Fruit fly (Drosophila melanogaster) whole organism, embryonic: ENCODE data around the gene Spc105R.

Experiments used
- Ada2b ChIP-seq: fragments of 200-800 bp; sonication (Bioruptor generic); IDR thresholded peaks from 2 replicates; pipeline ENCODE4 v1.3.6; 2022; ENCODE audit warnings: missing biosample characterization, missing genetic modification characterization
- C15 ChIP-seq: fragments of 200-800 bp; sonication (Bioruptor generic); IDR thresholded peaks from 3 replicates; pipeline ENCODE4 v1.3.6; 2022; ENCODE audit warnings: missing biosample characterization, missing genetic modification characterization
- CG11085 ChIP-seq: fragments of 200-800 bp; sonication (Bioruptor generic); IDR thresholded peaks from 2 replicates; pipeline ENCODE4 v1.3.6; 2022; ENCODE audit warnings: missing biosample characterization, missing genetic modification characterization
- CG11560 ChIP-seq: fragments of 200-800 bp; sonication (Bioruptor generic); IDR thresholded peaks from 3 replicates; pipeline ENCODE4 v1.3.6; 2022; ENCODE audit warnings: missing biosample characterization, missing genetic modification characterization
- CG14860 ChIP-seq: fragments of 200-800 bp; sonication (Bioruptor generic); IDR thresholded peaks from 3 replicates; pipeline ENCODE4 v1.3.6; 2022; ENCODE audit warnings: missing biosample characterization, missing genetic modification characterization; ENCODE audit not compliant: partially characterized antibody
- CG15696 ChIP-seq: fragments of 200-800 bp; sonication (Bioruptor generic); optimal IDR thresholded peaks from 2 replicates; lab custom pipeline; 2019; ENCODE audit warnings: missing biosample characterization, mild to moderate bottlenecking, missing genetic modification characterization, moderate library complexity
- CG17912 ChIP-seq: fragments of 200-800 bp; sonication (Bioruptor generic); optimal IDR thresholded peaks from 2 replicates; lab custom pipeline; 2018; ENCODE audit warnings: missing biosample characterization, mild to moderate bottlenecking, missing genetic modification characterization
- CG18262 ChIP-seq: fragments of 200-800 bp; optimal IDR thresholded peaks from 3 replicates; lab custom pipeline; 2019; ENCODE audit warnings: missing biosample characterization, mild to moderate bottlenecking, missing genetic modification characterization, moderate library complexity
- CG2889 ChIP-seq: fragments of 200-800 bp; sonication (Bioruptor generic); IDR thresholded peaks from 3 replicates; pipeline ENCODE4 v1.3.6; 2022; ENCODE audit warnings: missing biosample characterization, missing genetic modification characterization
- CG30403 ChIP-seq: fragments of 200-800 bp; sonication (Bioruptor generic); optimal IDR thresholded peaks from 3 replicates; lab custom pipeline; 2016; ENCODE audit warnings: missing biosample characterization, missing genetic modification characterization
- CG3995 ChIP-seq: fragments of 200-800 bp; sonication (Bioruptor generic); optimal IDR thresholded peaks from 3 replicates; lab custom pipeline; 2016; ENCODE audit warnings: missing biosample characterization, missing genetic modification characterization
- CG4424 ChIP-seq: fragments of 200-800 bp; sonication (Bioruptor generic); optimal IDR thresholded peaks from 3 replicates; lab custom pipeline; 2016; ENCODE audit warnings: missing biosample characterization, missing genetic modification characterization
- CG6254 ChIP-seq: fragments of 200-800 bp; sonication (Bioruptor generic); optimal IDR thresholded peaks from 3 replicates; lab custom pipeline; 2017; ENCODE audit warnings: mild to moderate bottlenecking, missing biosample characterization, missing genetic modification reagents, missing genetic modification characterization
- CG7745 ChIP-seq: fragments of 200-800 bp; sonication (Bioruptor generic); optimal IDR thresholded peaks from 2 replicates; lab custom pipeline; 2018; ENCODE audit warnings: missing biosample characterization, mild to moderate bottlenecking, missing genetic modification characterization, moderate library complexity
- CG8924 ChIP-seq: fragments of 200-800 bp; optimal IDR thresholded peaks from 3 replicates; lab custom pipeline; 2019; ENCODE audit warnings: missing biosample characterization, mild to moderate bottlenecking, missing genetic modification characterization, moderate library complexity
- CG9609 ChIP-seq: fragments of 200-800 bp; sonication (Bioruptor generic); optimal IDR thresholded peaks from 3 replicates; lab custom pipeline; 2016; ENCODE audit warnings: missing biosample characterization, missing genetic modification characterization
- Dek ChIP-seq: fragments of 200-800 bp; sonication (Bioruptor generic); optimal IDR thresholded peaks from 3 replicates; lab custom pipeline; 2019; ENCODE audit warnings: missing biosample characterization, mild to moderate bottlenecking, missing genetic modification characterization, moderate library complexity
- Dll ChIP-seq: fragments of 200-800 bp; sonication (Bioruptor generic); IDR thresholded peaks from 4 replicates; pipeline ENCODE4 v1.3.6; 2022; ENCODE audit warnings: missing biosample characterization, missing genetic modification characterization; ENCODE audit not compliant: partially characterized antibody
- Doc3 ChIP-seq: fragments of 200-800 bp; sonication (Bioruptor generic); IDR thresholded peaks from 3 replicates; pipeline ENCODE4 v1.3.6; 2022; ENCODE audit warnings: missing biosample characterization, missing genetic modification characterization; ENCODE audit not compliant: partially characterized antibody
- Drgx ChIP-seq: fragments of 200-800 bp; sonication (Bioruptor generic); IDR thresholded peaks from 2 replicates; pipeline ENCODE4 v1.3.6; 2022; ENCODE audit warnings: missing biosample characterization, missing genetic modification characterization
- Gsc ChIP-seq: fragments of 200-800 bp; sonication (Bioruptor generic); IDR thresholded peaks from 2 replicates; pipeline ENCODE4 v1.3.6; 2022; ENCODE audit warnings: missing biosample characterization, missing genetic modification characterization
- H15 ChIP-seq: fragments of 200-800 bp; sonication (Bioruptor generic); IDR thresholded peaks from 3 replicates; pipeline ENCODE4 v1.3.6; 2022; ENCODE audit warnings: missing biosample characterization, missing genetic modification characterization
- Hand ChIP-seq: fragments of 200-800 bp; sonication (Bioruptor generic); optimal IDR thresholded peaks from 2 replicates; lab custom pipeline; 2017; ENCODE audit warnings: mild to moderate bottlenecking, missing biosample characterization, missing genetic modification reagents, missing genetic modification characterization
- Hr39 ChIP-seq: fragments of >200 bp; optimal IDR thresholded peaks from 2 replicates; lab custom pipeline; 2017
- Jarid2 ChIP-seq: fragments of 200-800 bp; sonication (Bioruptor generic); optimal IDR thresholded peaks from 3 replicates; lab custom pipeline; 2017; ENCODE audit warnings: mild to moderate bottlenecking, missing biosample characterization, missing genetic modification reagents, missing genetic modification characterization
- MTF-1 ChIP-seq: fragments of 200-800 bp; sonication (Bioruptor generic); optimal IDR thresholded peaks from 2 replicates; lab custom pipeline; 2018; ENCODE audit warnings: missing biosample characterization, mild to moderate bottlenecking, missing genetic modification characterization, borderline replicate concordance
- Mad ChIP-seq: fragments of 200-800 bp; sonication (Bioruptor generic); optimal IDR thresholded peaks from 2 replicates; lab custom pipeline; 2016; ENCODE audit warnings: missing biosample characterization, missing genetic modification characterization
- Oaz ChIP-seq: fragments of 200-800 bp; sonication (Bioruptor generic); IDR thresholded peaks from 2 replicates; pipeline ENCODE4 v1.3.6; 2022; ENCODE audit warnings: missing biosample characterization, missing genetic modification characterization
- Optix ChIP-seq: fragments of 200-800 bp; sonication (Bioruptor generic); IDR thresholded peaks from 3 replicates; pipeline ENCODE4 v1.3.6; 2022; ENCODE audit warnings: missing biosample characterization, missing genetic modification characterization
- Ptx1 ChIP-seq: fragments of 200-800 bp; sonication (Bioruptor generic); IDR thresholded peaks from 2 replicates; pipeline ENCODE4 v1.3.6; 2022; ENCODE audit warnings: missing biosample characterization, missing genetic modification characterization
- Scr ChIP-seq: fragments of 200-800 bp; sonication (Bioruptor generic); IDR thresholded peaks from 2 replicates; pipeline ENCODE4 v1.3.6; 2022; ENCODE audit warnings: missing biosample characterization, missing genetic modification characterization; ENCODE audit not compliant: partially characterized antibody
- Sox102F ChIP-seq: fragments of 200-800 bp; sonication (Bioruptor generic); optimal IDR thresholded peaks from 2 replicates; lab custom pipeline; 2018; ENCODE audit warnings: missing biosample characterization, mild to moderate bottlenecking, missing genetic modification characterization, moderate library complexity
- Trl ChIP-seq, 3 experiments: fragments of >200 bp in 2 of 3; fragments of 200-800 bp in 1 of 3; sonication (Bioruptor generic) in 1 of 3; optimal IDR thresholded peaks; 2 replicates in 1 of 3; 3 replicates in 2 of 3; lab custom pipeline; 2016 to 2017; ENCODE audit warnings: missing biosample characterization in 1 of 3, missing genetic modification characterization in 1 of 3
- bowl ChIP-seq: fragments of 200-800 bp; sonication (Bioruptor generic); IDR thresholded peaks from 2 replicates; pipeline ENCODE4 v1.3.6; 2022; ENCODE audit warnings: missing biosample characterization, missing genetic modification characterization
- chinmo ChIP-seq: fragments of 200-800 bp; sonication (Bioruptor generic); IDR thresholded peaks from 4 replicates; pipeline ENCODE4 v1.3.6; 2022; ENCODE audit warnings: missing biosample characterization, missing genetic modification characterization; ENCODE audit not compliant: partially characterized antibody
- chn ChIP-seq: fragments of 200-800 bp; sonication (Bioruptor generic); optimal IDR thresholded peaks from 2 replicates; lab custom pipeline; 2016; ENCODE audit warnings: missing biosample characterization, missing genetic modification characterization
- dysf ChIP-seq: fragments of 200-800 bp; sonication (Bioruptor generic); IDR thresholded peaks from 3 replicates; pipeline ENCODE4 v1.3.6; 2022; ENCODE audit warnings: missing biosample characterization, missing genetic modification characterization
- ewg ChIP-seq: fragments of 200-800 bp; sonication (Bioruptor generic); optimal IDR thresholded peaks from 3 replicates; lab custom pipeline; 2017; ENCODE audit warnings: mild to moderate bottlenecking, missing biosample characterization, missing genetic modification reagents, missing genetic modification characterization
- gem ChIP-seq: fragments of 200-800 bp; sonication (Bioruptor generic); optimal IDR thresholded peaks from 2 replicates; lab custom pipeline; 2019; ENCODE audit warnings: missing biosample characterization, mild to moderate bottlenecking, missing genetic modification characterization, moderate library complexity
- ham ChIP-seq: fragments of 200-800 bp; sonication (Bioruptor generic); IDR thresholded peaks from 2 replicates; pipeline ENCODE4 v1.3.6; 2022; ENCODE audit warnings: missing biosample characterization, missing genetic modification characterization
- inv ChIP-seq: fragments of 200-800 bp; sonication (Bioruptor generic); IDR thresholded peaks from 2 replicates; pipeline ENCODE4 v1.3.6; 2022; ENCODE audit warnings: missing biosample characterization, missing genetic modification characterization; ENCODE audit not compliant: partially characterized antibody
- lov ChIP-seq, 2 experiments: fragments of 200-800 bp in 1 of 2; fragments of >200 bp in 1 of 2; sonication (Bioruptor generic) in 1 of 2; IDR thresholded peaks in 1 of 2; optimal IDR thresholded peaks in 1 of 2; 2 replicates in 1 of 2; 3 replicates in 1 of 2; pipeline versions ENCODE4 v1.3.6 to Lab custom; 2017 to 2022; ENCODE audit warnings: missing biosample characterization in 1 of 2, missing genetic modification characterization in 1 of 2
- pnt ChIP-seq: fragments of 200-800 bp; sonication (Bioruptor generic); optimal IDR thresholded peaks from 3 replicates; lab custom pipeline; 2016; ENCODE audit warnings: missing biosample characterization, missing genetic modification characterization
- rib ChIP-seq: fragments of 200-800 bp; sonication (Bioruptor generic); IDR thresholded peaks from 2 replicates; pipeline ENCODE4 v1.3.6; 2022; ENCODE audit warnings: missing biosample characterization, missing genetic modification characterization
- so ChIP-seq: fragments of 200-800 bp; sonication (Bioruptor generic); IDR thresholded peaks from 3 replicates; pipeline ENCODE4 v1.3.6; 2022; ENCODE audit warnings: missing biosample characterization, missing genetic modification characterization
- trh ChIP-seq: fragments of 200-800 bp; sonication (Bioruptor generic); optimal IDR thresholded peaks from 2 replicates; lab custom pipeline; 2016; ENCODE audit warnings: missing biosample characterization, missing genetic modification characterization
- vfl ChIP-seq: fragments of 200-800 bp; sonication (Bioruptor generic); optimal IDR thresholded peaks from 2 replicates; lab custom pipeline; 2016; ENCODE audit warnings: missing biosample characterization, missing genetic modification characterization
- wdn ChIP-seq: fragments of 200-800 bp; sonication (Bioruptor generic); IDR thresholded peaks from 2 replicates; pipeline ENCODE4 v1.3.6; 2022; ENCODE audit warnings: missing biosample characterization, missing genetic modification characterization
- zen2 ChIP-seq: fragments of 200-800 bp; sonication (Bioruptor generic); IDR thresholded peaks from 3 replicates; pipeline ENCODE4 v1.3.6; 2022; ENCODE audit warnings: missing biosample characterization, missing genetic modification characterization; ENCODE audit not compliant: partially characterized antibody

The Spc105R gene

DNA sequence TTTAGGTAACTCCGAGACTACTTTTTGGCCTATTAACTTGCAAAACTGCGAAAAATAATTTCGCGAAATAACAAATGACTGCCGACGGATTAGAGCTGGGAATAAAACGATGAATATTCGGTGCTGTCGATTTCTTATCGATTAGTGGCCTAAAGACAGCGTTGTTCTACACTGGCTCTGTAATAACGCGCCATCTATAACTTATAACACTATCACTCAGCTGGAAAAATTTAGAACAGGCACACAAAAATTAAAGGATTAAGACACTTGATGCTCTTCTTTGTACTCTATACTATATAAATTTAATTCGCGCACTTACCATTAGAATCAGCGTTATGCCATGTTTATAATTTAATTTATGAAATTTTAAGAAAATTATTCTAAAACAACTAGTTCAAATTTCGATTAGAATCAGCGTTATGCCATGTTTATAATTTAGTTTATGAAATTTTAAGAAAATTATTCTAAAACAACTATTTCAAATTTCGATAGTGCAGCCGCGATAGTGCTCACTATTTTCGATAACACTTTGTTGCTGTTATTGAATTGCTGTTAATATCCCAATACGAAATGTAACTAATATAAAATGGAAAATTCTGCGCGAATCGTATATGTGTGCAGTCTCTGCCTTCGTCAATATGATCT, 41.4 kb downstream of the Spc105R start, which contains the start of the genes CSN3 and CG11456 (continued):
- TF ChIP-seq zen2 (GFP tag; lab: Robert Waterston, UW) (peak; percentile 38; the same call in 2 of the 3 replicates), Mad (GFP tag; lab: Kevin White, UChicago) (peak; percentile 50), CG9609 (GFP tag; lab: Kevin White, UChicago) (peak; percentile 58), chn (GFP tag; lab: Kevin White, UChicago) (peak; percentile 47), dysf (no peak; the same call in 2 of the 3 replicates), CG2889 (GFP tag; lab: Robert Waterston, UW) (no peak), Sox102F (GFP tag; lab: Kevin White, UChicago) (no peak), CG11560 (tag; lab: Robert Waterston, UW) (peak; percentile 68; the same call in 1 of the 3 replicates), Optix (no peak), CG17912 (GFP tag; lab: Kevin White, UChicago) (no peak), inv (peak; percentile 56), so (GFP tag; lab: Robert Waterston, UW) (no peak), gem (no peak), chinmo (no peak), CG3995 (peak; percentile 6), ewg (peak; percentile 8), Dll (peak; percentile 68; the same call in 3 of the 4 replicates), Hand (GFP tag; lab: Kevin White, UChicago) (no peak), CG4424 (GFP tag; lab: Kevin White, UChicago) (peak; percentile 48), Scr (GFP tag; lab: Robert Waterston, UW) (peak; percentile 64), trh (no peak), wdn (GFP tag; lab: Robert Waterston, UW) (no peak), MTF-1 (GFP tag; lab: Kevin White, UChicago) (no peak), C15 (no peak), CG30403 (GFP tag; lab: Kevin White, UChicago) (peak; percentile 58), CG18262 (tag; lab: Kevin White, UChicago) (no peak), H15 (GFP tag; lab: Robert Waterston, UW) (peak; percentile 38; the same call in 1 of the 3 replicates), Hr39 (lab: Kevin White, UChicago) (no peak), pnt (GFP tag; lab: Kevin White, UChicago) (peak; percentile 5), Ada2b (peak; percentile 39; the same call in 1 of the 2 replicates), Jarid2 (no peak), bowl (no peak), CG11085 (GFP tag; lab: Robert Waterston, UW) (no peak), Trl (optimal IDR thresholded peaks at IDR 0.05; lab: Kevin White, UChicago) (no peak), Trl (GFP tag; optimal IDR thresholded peaks at IDR 0.05; lab: Kevin White, UChicago) (peak; percentile 50), ham (GFP tag; lab: Robert Waterston, UW) (no peak), lov (optimal IDR thresholded peaks at IDR 0.05; lab: Kevin White, UChicago) (no peak), lov (GFP tag; IDR thresholded peaks at IDR 0.05; lab: Robert Waterston, UW) (no peak), CG14860 (GFP tag; lab: Robert Waterston, UW) (peak; percentile 46; the same call in 2 of the 3 replicates), rib (GFP tag; lab: Robert Waterston, UW) (peak; percentile 82), Dek (tag; lab: Kevin White, UChicago) (peak; percentile 53), vfl (GFP tag; lab: Kevin White, UChicago) (peak; percentile 55), Drgx (GFP tag; lab: Robert Waterston, UW) (no peak), CG7745 (tag; lab: Kevin White, UChicago) (no peak), CG6254 (no peak), Gsc (GFP tag; lab: Robert Waterston, UW) (no peak), Ptx1 (GFP tag; lab: Robert Waterston, UW) (peak; percentile 34; the same call in 1 of the 2 replicates), Doc3 (GFP tag; lab: Robert Waterston, UW) (peak; percentile 63; the same call in 1 of the 3 replicates), Oaz (GFP tag; lab: Robert Waterston, UW) (no peak), CG8924 (tag; lab: Kevin White, UChicago) (no peak), CG15696 (tag; lab: Kevin White, UChicago) (no peak)
